Worm (Caenorhabditis elegans) whole organism, late embryonic: ENCODE data around the gene ced-2.

ENCODE experiments used
- dve-1 ChIP-seq: sonication (generic microtip); optimal IDR thresholded peaks from 2 replicates; lab custom pipeline; 2017; ENCODE audit warnings: antibody characterized with exemption, mild to moderate bottlenecking, missing genetic modification characterization, missing compliant biosample characterization
- pros-1 ChIP-seq: fragments of 150-350 bp; optimal IDR thresholded peaks from 2 replicates; lab custom pipeline; 2014; ENCODE audit warnings: missing biosample characterization, missing genetic modification reagents, missing genetic modification characterization

DNA sequence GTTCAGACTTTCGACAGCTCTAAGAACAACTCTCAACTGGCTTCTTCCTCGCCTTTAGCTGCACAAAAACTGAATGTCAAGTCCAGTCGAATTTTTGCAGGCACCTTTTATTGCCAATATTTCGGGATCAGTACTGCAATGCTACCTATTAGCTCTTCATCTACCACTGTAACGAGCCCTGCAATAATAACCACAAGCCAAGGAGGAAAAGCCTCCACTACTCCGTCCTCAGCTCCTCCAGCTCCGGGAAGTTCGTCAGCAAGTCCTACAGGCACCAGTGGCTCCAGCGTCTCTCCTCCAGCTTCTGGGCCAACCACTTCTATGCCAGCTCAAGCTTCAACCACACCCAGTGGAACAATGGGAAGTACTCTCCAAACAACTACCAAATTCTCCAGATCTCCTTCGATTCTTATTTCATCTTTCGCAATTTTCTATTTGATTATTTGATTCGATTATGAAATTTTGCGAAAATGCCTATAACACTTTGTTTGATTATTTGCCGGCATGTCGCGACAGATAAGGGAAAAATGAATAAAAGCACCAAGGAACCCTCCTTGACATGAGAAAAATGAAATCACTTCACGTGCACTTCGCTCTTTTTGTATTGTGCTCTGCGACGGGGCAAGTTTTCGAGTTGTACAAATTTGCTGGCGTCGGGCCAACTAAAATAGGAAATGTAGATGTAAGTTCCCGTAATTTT lies 41.9 kb upstream of the ced-2 start, which contains the start of gene C34H4.1:
- TF ChIP-seq dve-1 (tag; lab: Kevin White, UChicago) = no peak
- TF ChIP-seq pros-1 (tag; lab: Kevin White, UChicago) = no peak
